Fruit fly (Drosophila melanogaster) whole organism, wandering third instar larva: ENCODE measurements around the gene CG15579.
A peak's percentile ranks its signal among the peaks of the same experiment; 100 is the strongest.

Experiments used
- Abd-B ChIP-seq: fragments of >200 bp; optimal IDR thresholded peaks from 2 replicates; lab custom pipeline; 2017; ENCODE audit warnings: missing biosample characterization, missing genetic modification characterization
- CG32264 ChIP-seq: fragments of 200-800 bp; sonication (Bioruptor generic); optimal IDR thresholded peaks from 2 replicates; lab custom pipeline; 2016; ENCODE audit warnings: missing biosample characterization, missing genetic modification characterization
- CrebA ChIP-seq: fragments of 200-800 bp; sonication (Bioruptor generic); optimal IDR thresholded peaks from 2 replicates; lab custom pipeline; 2016; ENCODE audit warnings: missing biosample characterization, mild to moderate bottlenecking, missing genetic modification characterization, borderline replicate concordance
- Hnf4 ChIP-seq: fragments of 200-800 bp; sonication (Bioruptor generic); optimal IDR thresholded peaks from 2 replicates; lab custom pipeline; 2016; ENCODE audit warnings: missing biosample characterization, mild to moderate bottlenecking, missing genetic modification characterization
- Hr78 ChIP-seq: fragments of >200 bp; optimal IDR thresholded peaks from 2 replicates; lab custom pipeline; 2017; ENCODE audit warnings: missing biosample characterization, missing genetic modification characterization
- OdsH ChIP-seq: fragments of 200-800 bp; sonication (Bioruptor generic); optimal IDR thresholded peaks from 2 replicates; lab custom pipeline; 2016; ENCODE audit warnings: missing biosample characterization, mild to moderate bottlenecking, missing genetic modification characterization
- Sp1 ChIP-seq: fragments of 200-800 bp; sonication (Bioruptor generic); optimal IDR thresholded peaks from 3 replicates; lab custom pipeline; 2019; ENCODE audit warnings: missing biosample characterization, mild to moderate bottlenecking, missing genetic modification characterization, moderate library complexity
- dl ChIP-seq, 2 experiments: fragments of 175-275, 200-275 bp in 1 of 2; fragments of 200-275 bp in 1 of 2; sonication (Bioruptor generic); optimal IDR thresholded peaks; lab custom pipeline; 2018; ENCODE audit warnings: mild to moderate bottlenecking in 2 of 2, missing biosample characterization in 2 of 2, missing genetic modification characterization in 2 of 2, moderate library complexity in 2 of 2; ENCODE audit not compliant: partially characterized antibody in 2 of 2, insufficient read depth in 1 of 2
- dsf ChIP-seq: sonication (Bioruptor generic); optimal IDR thresholded peaks from 2 replicates; lab custom pipeline; 2016; ENCODE audit warnings: missing biosample characterization, missing genetic modification characterization, borderline replicate concordance
- h ChIP-seq: fragments of 200-800 bp; sonication (Bioruptor generic); optimal IDR thresholded peaks from 3 replicates; lab custom pipeline; 2016; ENCODE audit warnings: missing biosample characterization, mild to moderate bottlenecking, missing genetic modification characterization
- psq ChIP-seq: fragments of 200-800 bp; sonication (Bioruptor generic); optimal IDR thresholded peaks from 3 replicates; lab custom pipeline; 2017; ENCODE audit warnings: missing biosample characterization, mild to moderate bottlenecking, missing genetic modification characterization, moderate library complexity
- usp ChIP-seq: fragments of >200 bp; optimal IDR thresholded peaks from 2 replicates; lab custom pipeline; 2017; ENCODE audit warnings: missing biosample characterization, missing genetic modification characterization

dm6 chrX:4323911-4324368 is 12.3 kb upstream of the CG15579 start:
- TF ChIP-seq OdsH (GFP tag; lab: Kevin White, UChicago) (peak; percentile 71), Hnf4 (peak; percentile 73), usp (GFP tag; lab: Kevin White, UChicago) (no peak), dl (GFP tag; optimal IDR thresholded peaks at IDR 0.05; lab: Kevin White, UChicago; ENCODE audit: insufficient read depth in 1 of 2, partially characterized antibody in 2 of 2) (peak in 1 of 2 experiments; percentile 32), psq (peak; percentile 52), h (peak; percentile 77), Sp1 (GFP tag; lab: Kevin White, UChicago) (peak; percentile 76), CG32264 (peak; percentile 25), Abd-B (GFP tag; lab: Kevin White, UChicago) (no peak), Hr78 (GFP tag; lab: Kevin White, UChicago) (no peak), CrebA (GFP tag; lab: Kevin White, UChicago) (no peak), dsf (GFP tag; lab: Kevin White, UChicago) (no peak)
